Worm (Caenorhabditis elegans): ENCODE measurements around the gene srj-49.

The srj-49 gene

ce11 chrV:2848290-2848937 lies at the start of gene srj-49:
Gene srj-49, minus strand, starts transcription at chrV:2848340.
- TF ChIP-seq ceh-30 (tag; optimal IDR thresholded peaks at IDR 0.05): no peak
- TF ChIP-seq elt-2 (tag; optimal IDR thresholded peaks at IDR 0.05): peak; percentile 86

ce11 chrV:2896198-2896660 lies 48.1 kb upstream of the srj-49 start, which contains the start of gene pals-32:
Gene pals-32, plus strand, starts transcription at chrV:2896610.
- TF ChIP-seq ceh-14 (tag; optimal IDR thresholded peaks at IDR 0.05) (no peak), pha-4 (tag; optimal IDR thresholded peaks at IDR 0.05) (no peak), C08G9.2 (tag; optimal IDR thresholded peaks at IDR 0.05) (no peak), unc-42 (tag; optimal IDR thresholded peaks at IDR 0.05) (no peak), pag-3 (tag; optimal IDR thresholded peaks at IDR 0.05; ENCODE audit: borderline replicate concordance) (no peak), zip-5 (tag; optimal IDR thresholded peaks at IDR 0.05) (no peak), nfya-1 (tag; optimal IDR thresholded peaks at IDR 0.05) (no peak), fkh-10 (GFP tag; optimal IDR thresholded peaks at IDR 0.05) (no peak), ets-4 (tag; optimal IDR thresholded peaks at IDR 0.05) (no peak), pat-9 (tag; optimal IDR thresholded peaks at IDR 0.05) (no peak), mec-3 (tag; optimal IDR thresholded peaks at IDR 0.05; ENCODE audit: borderline replicate concordance) (no peak), nhr-232 (tag; optimal IDR thresholded peaks at IDR 0.05) (no peak), K02D7.2 (tag; optimal IDR thresholded peaks at IDR 0.05) (no peak), sox-4 (tag; optimal IDR thresholded peaks at IDR 0.05) (no peak)

- TF ChIP-seq unc-42 (tag; optimal IDR thresholded peaks at IDR 0.05) (no peak), pqm-1 (tag; optimal IDR thresholded peaks at IDR 0.05) (no peak), rnt-1 (tag; optimal IDR thresholded peaks at IDR 0.05) (no peak), che-1 (tag; optimal IDR thresholded peaks at IDR 0.05) (no peak), hlh-30 (tag; optimal IDR thresholded peaks at IDR 0.05; ENCODE audit: insufficient read depth) (no peak), unc-3 (GFP tag; conservative IDR thresholded peaks at IDR 0.05) (no peak), unc-3 (tag; optimal IDR thresholded peaks at IDR 0.05) (no peak), npax-4 (tag; optimal IDR thresholded peaks at IDR 0.05) (no peak), zip-5 (tag; optimal IDR thresholded peaks at IDR 0.05) (no peak), F13H6.1 (tag; optimal IDR thresholded peaks at IDR 0.05) (no peak), ztf-16 (tag; optimal IDR thresholded peaks at IDR 0.05) (no peak), tbx-7 (tag; optimal IDR thresholded peaks at IDR 0.05) (no peak), dve-1 (tag; optimal IDR thresholded peaks at IDR 0.05) (no peak)
These were observed 44.8 kb upstream of the srj-49 start, which contains the start of gene srh-127 for ce11 chrV:2892976-2893375. Gene srh-127, plus strand, starts transcription at chrV:2893276.

- TF ChIP-seq ceh-14 (tag; optimal IDR thresholded peaks at IDR 0.05) (no peak), nfya-1 (tag; optimal IDR thresholded peaks at IDR 0.05) (no peak), dve-1 (tag; optimal IDR thresholded peaks at IDR 0.05) (no peak), ceh-48 (tag; optimal IDR thresholded peaks at IDR 0.05) (no peak), sdc-2 (tag; optimal IDR thresholded peaks at IDR 0.05) (no peak), ceh-9 (tag; optimal IDR thresholded peaks at IDR 0.05) (no peak), sox-2 (GFP tag; IDR thresholded peaks at IDR 0.05) (no peak), npax-4 (tag; optimal IDR thresholded peaks at IDR 0.05) (no peak), tbx-7 (tag; optimal IDR thresholded peaks at IDR 0.05) (no peak), pat-9 (tag; optimal IDR thresholded peaks at IDR 0.05) (no peak), pha-2 (tag; optimal IDR thresholded peaks at IDR 0.05) (no peak), mec-3 (tag; optimal IDR thresholded peaks at IDR 0.05; ENCODE audit: borderline replicate concordance) (no peak)
These were observed 43.8 kb upstream of the srj-49 start, which contains the start of gene F37B4.15 for ce11 chrV:2891927-2892326. Gene F37B4.15, plus strand, starts transcription at chrV:2892227.

ce11 chrV:2888681-2889080 lies 40.5 kb upstream of the srj-49 start, which contains the start of gene srw-4:
Gene srw-4, minus strand, starts transcription at chrV:2888781.
- TF ChIP-seq nhr-232 (tag; optimal IDR thresholded peaks at IDR 0.05) (no peak), ceh-24 (tag; optimal IDR thresholded peaks at IDR 0.05) (no peak), unc-86 (tag; optimal IDR thresholded peaks at IDR 0.05) (no peak), tbx-7 (tag; optimal IDR thresholded peaks at IDR 0.05) (no peak), ceh-6 (GFP tag; optimal IDR thresholded peaks at IDR 0.05) (no peak), elt-2 (tag; optimal IDR thresholded peaks at IDR 0.05) (no peak), pha-2 (tag; optimal IDR thresholded peaks at IDR 0.05) (no peak), unc-3 (GFP tag; conservative IDR thresholded peaks at IDR 0.05) (no peak), unc-3 (tag; optimal IDR thresholded peaks at IDR 0.05) (no peak), ama-1 (optimal IDR thresholded peaks at IDR 0.05) (no peak), hlh-13 (GFP tag; optimal IDR thresholded peaks at IDR 0.05) (no peak), unc-55 (GFP tag; optimal IDR thresholded peaks at IDR 0.05) (no peak), Y22D7AL.16 (tag; optimal IDR thresholded peaks at IDR 0.05) (no peak), fax-1 (tag; optimal IDR thresholded peaks at IDR 0.05) (no peak), nfya-1 (tag; optimal IDR thresholded peaks at IDR 0.05) (no peak), F13H6.1 (tag; optimal IDR thresholded peaks at IDR 0.05) (no peak), gmeb-2 (tag; optimal IDR thresholded peaks at IDR 0.05) (no peak), syd-9 (tag; optimal IDR thresholded peaks at IDR 0.05) (no peak), ceh-9 (tag; optimal IDR thresholded peaks at IDR 0.05) (no peak), pros-1 (tag; optimal IDR thresholded peaks at IDR 0.05) (no peak)

All from whole organism, late embryonic.